Fruit fly (Drosophila melanogaster) whole organism, embryonic: ENCODE results near the gene CG9630.
A peak's percentile ranks its signal among the peaks of the same experiment; 100 is the strongest.

Source experiments
- Awh ChIP-seq: fragments of 200-800 bp; sonication (Bioruptor generic); IDR thresholded peaks from 2 replicates; pipeline ENCODE4, ENCODE4 v1.3.6; 2022; ENCODE audit warnings: missing biosample characterization, missing genetic modification characterization
- CG1024 ChIP-seq: fragments of 200-800 bp; sonication (Bioruptor generic); IDR thresholded peaks from 2 replicates; pipeline ENCODE4 v1.3.6; 2022; ENCODE audit warnings: missing biosample characterization, missing genetic modification characterization
- CG10366 ChIP-seq: fragments of 200-800 bp; sonication (Bioruptor generic); IDR thresholded peaks from 2 replicates; pipeline ENCODE4 v1.3.6; 2022; ENCODE audit warnings: missing biosample characterization, missing genetic modification characterization
- CG12155 ChIP-seq: fragments of 200-800 bp; sonication (Bioruptor generic); optimal IDR thresholded peaks from 3 replicates; lab custom pipeline; 2016; ENCODE audit warnings: missing biosample characterization, missing genetic modification characterization
- CG12236 ChIP-seq: fragments of 200-800 bp; sonication (Bioruptor generic); optimal IDR thresholded peaks from 2 replicates; lab custom pipeline; 2016; ENCODE audit warnings: missing biosample characterization, missing genetic modification characterization
- CG12769 ChIP-seq: fragments of 200-800 bp; sonication (Bioruptor generic); optimal IDR thresholded peaks from 2 replicates; lab custom pipeline; 2019; ENCODE audit warnings: missing biosample characterization, mild to moderate bottlenecking, missing genetic modification characterization, moderate library complexity
- CG13624 ChIP-seq: fragments of 200-800 bp; sonication (Bioruptor generic); optimal IDR thresholded peaks from 2 replicates; lab custom pipeline; 2016; ENCODE audit warnings: missing biosample characterization, missing genetic modification characterization
- CG15696 ChIP-seq: fragments of 200-800 bp; sonication (Bioruptor generic); optimal IDR thresholded peaks from 2 replicates; lab custom pipeline; 2019; ENCODE audit warnings: missing biosample characterization, mild to moderate bottlenecking, missing genetic modification characterization, moderate library complexity
- CG1602 ChIP-seq: fragments of 200-800 bp; sonication (Bioruptor generic); optimal IDR thresholded peaks from 3 replicates; lab custom pipeline; 2016; ENCODE audit warnings: missing biosample characterization, missing genetic modification characterization
- CG17829 ChIP-seq: fragments of 200-800 bp; optimal IDR thresholded peaks from 2 replicates; lab custom pipeline; 2019; ENCODE audit warnings: missing biosample characterization, mild to moderate bottlenecking, missing genetic modification characterization, moderate library complexity
- CG3065 ChIP-seq: fragments of 200-800 bp; sonication (Bioruptor generic); optimal IDR thresholded peaks from 2 replicates; lab custom pipeline; 2016; ENCODE audit warnings: missing biosample characterization, missing genetic modification characterization
- CG4282 ChIP-seq: fragments of 200-800 bp; sonication (Bioruptor generic); optimal IDR thresholded peaks from 2 replicates; lab custom pipeline; 2016; ENCODE audit warnings: missing biosample characterization, missing genetic modification characterization
- CG43689 ChIP-seq: fragments of 200-800 bp; sonication (Bioruptor generic); IDR thresholded peaks from 2 replicates; pipeline ENCODE4 v1.3.6; 2022; ENCODE audit warnings: missing biosample characterization, missing genetic modification characterization
- CG4617 ChIP-seq: fragments of 200-800 bp; sonication (Bioruptor generic); optimal IDR thresholded peaks from 3 replicates; lab custom pipeline; 2016; ENCODE audit warnings: missing biosample characterization, missing genetic modification characterization, borderline replicate concordance
- CG7786 ChIP-seq: fragments of 200-800 bp; sonication (Bioruptor generic); optimal IDR thresholded peaks from 2 replicates; lab custom pipeline; 2016; ENCODE audit warnings: missing biosample characterization, missing genetic modification characterization
- D ChIP-seq, 2 experiments: fragments of 200-800 bp in 1 of 2; fragments of >200 bp in 1 of 2; sonication (Bioruptor generic) in 1 of 2; optimal IDR thresholded peaks; 2 replicates in 1 of 2; 3 replicates in 1 of 2; lab custom pipeline; 2017; ENCODE audit warnings: mild to moderate bottlenecking in 1 of 2, missing biosample characterization in 1 of 2, missing genetic modification characterization in 1 of 2, missing genetic modification reagents in 1 of 2
- Dfd ChIP-seq, 2 experiments: fragments of >200 bp; optimal IDR thresholded peaks; 2 replicates each; lab custom pipeline; 2017; ENCODE audit warnings: missing biosample characterization in 2 of 2, missing genetic modification characterization in 2 of 2
- Doc2 ChIP-seq: fragments of 200-800 bp; sonication (Bioruptor generic); IDR thresholded peaks from 2 replicates; pipeline ENCODE4 v1.3.6; 2022; ENCODE audit warnings: missing biosample characterization, missing genetic modification characterization
- Elba2 ChIP-seq: fragments of 200-800 bp; sonication (Bioruptor generic); optimal IDR thresholded peaks from 3 replicates; lab custom pipeline; 2016; ENCODE audit warnings: missing biosample characterization, missing genetic modification characterization
- Fer1 ChIP-seq: fragments of 200-800 bp; sonication (Bioruptor generic); optimal IDR thresholded peaks from 2 replicates; lab custom pipeline; 2017; ENCODE audit warnings: missing biosample characterization, mild to moderate bottlenecking, missing genetic modification characterization
- Gug ChIP-seq: fragments of 200-800 bp; sonication (Bioruptor generic); IDR thresholded peaks from 4 replicates; pipeline ENCODE4 v1.3.6; 2022; ENCODE audit warnings: missing biosample characterization, missing genetic modification characterization
- Hr39 ChIP-seq: fragments of >200 bp; optimal IDR thresholded peaks from 2 replicates; lab custom pipeline; 2017
- Kr ChIP-seq: fragments of 200-800 bp; sonication (Bioruptor generic); optimal IDR thresholded peaks from 2 replicates; lab custom pipeline; 2017; ENCODE audit warnings: missing biosample characterization, mild to moderate bottlenecking, missing genetic modification characterization
- Lhr ChIP-seq: fragments of 200-800 bp; sonication (Bioruptor generic); optimal IDR thresholded peaks from 3 replicates; lab custom pipeline; 2017; ENCODE audit warnings: mild to moderate bottlenecking, missing biosample characterization, missing genetic modification reagents, missing genetic modification characterization
- Nf-YB ChIP-seq: fragments of 200-800 bp; sonication (Bioruptor generic); optimal IDR thresholded peaks from 3 replicates; lab custom pipeline; 2019; ENCODE audit warnings: missing biosample characterization, mild to moderate bottlenecking, missing genetic modification characterization, moderate library complexity
- Rfx ChIP-seq: fragments of 200-800 bp; sonication (Bioruptor generic); IDR thresholded peaks from 2 replicates; pipeline ENCODE4 v1.3.6; 2022; ENCODE audit warnings: missing biosample characterization, missing genetic modification characterization
- Sox100B ChIP-seq: fragments of 200-800 bp; sonication (Bioruptor generic); optimal IDR thresholded peaks from 3 replicates; lab custom pipeline; 2018; ENCODE audit warnings: missing biosample characterization, mild to moderate bottlenecking, missing genetic modification characterization
- Ssrp ChIP-seq: fragments of 200-800 bp; sonication (Bioruptor generic); optimal IDR thresholded peaks from 2 replicates; lab custom pipeline; 2018; ENCODE audit warnings: missing biosample characterization, mild to moderate bottlenecking, missing genetic modification characterization, moderate library complexity
- Stat92E ChIP-seq, 3 experiments: fragments of >200 bp in 2 of 3; fragments of 200-800 bp in 1 of 3; sonication (Bioruptor generic) in 1 of 3; optimal IDR thresholded peaks; 2 replicates each; lab custom pipeline; 2017 to 2019; ENCODE audit warnings: missing biosample characterization in 3 of 3, missing genetic modification characterization in 3 of 3, mild to moderate bottlenecking in 1 of 3, moderate library complexity in 1 of 3
- TFAM ChIP-seq: fragments of 200-800 bp; sonication (Bioruptor generic); optimal IDR thresholded peaks from 2 replicates; lab custom pipeline; 2017; ENCODE audit warnings: missing biosample characterization, missing genetic modification characterization, inconsistent platforms
- ac ChIP-seq: fragments of 200-800 bp; sonication (Bioruptor generic); optimal IDR thresholded peaks from 3 replicates; lab custom pipeline; 2017; ENCODE audit warnings: missing biosample characterization, mild to moderate bottlenecking, missing genetic modification characterization
- ash1 ChIP-seq: fragments of 200-800 bp; sonication (Bioruptor generic); optimal IDR thresholded peaks from 2 replicates; lab custom pipeline; 2018; ENCODE audit warnings: missing biosample characterization, mild to moderate bottlenecking, missing genetic modification characterization
- chm ChIP-seq: fragments of 200-800 bp; sonication (Bioruptor generic); IDR thresholded peaks from 2 replicates; pipeline ENCODE4 v1.3.6; 2022; ENCODE audit warnings: missing biosample characterization, missing genetic modification characterization
- fd96Cb ChIP-seq: fragments of 200-800 bp; sonication (Bioruptor generic); optimal IDR thresholded peaks from 2 replicates; lab custom pipeline; 2018; ENCODE audit warnings: missing biosample characterization, mild to moderate bottlenecking, missing genetic modification characterization, moderate library complexity
- ken ChIP-seq: fragments of 200-800 bp; sonication (Bioruptor generic); IDR thresholded peaks from 3 replicates; pipeline ENCODE4 v1.3.6; 2022; ENCODE audit warnings: missing biosample characterization, missing genetic modification characterization
- lmd ChIP-seq: fragments of 200-800 bp; sonication (Bioruptor generic); IDR thresholded peaks from 2 replicates; pipeline ENCODE4 v1.3.6; 2022; ENCODE audit warnings: missing biosample characterization, missing genetic modification characterization
- mld ChIP-seq: fragments of 200-800 bp; sonication (Bioruptor generic); IDR thresholded peaks from 3 replicates; pipeline ENCODE4 v1.3.6; 2022; ENCODE audit warnings: missing biosample characterization, missing genetic modification characterization; ENCODE audit not compliant: partially characterized antibody
- otp ChIP-seq: fragments of 200-800 bp; sonication (Bioruptor generic); IDR thresholded peaks from 3 replicates; pipeline ENCODE4, ENCODE4 v1.3.6; 2022; ENCODE audit warnings: missing biosample characterization, missing genetic modification characterization
- pb ChIP-seq: fragments of 200-800 bp; sonication (Bioruptor generic); optimal IDR thresholded peaks from 3 replicates; lab custom pipeline; 2016; ENCODE audit warnings: missing biosample characterization, missing genetic modification characterization
- psq ChIP-seq: fragments of 200-800 bp; sonication (Bioruptor generic); optimal IDR thresholded peaks from 2 replicates; lab custom pipeline; 2017; ENCODE audit warnings: missing biosample characterization, missing genetic modification characterization
- row ChIP-seq: fragments of 200-800 bp; sonication (Bioruptor generic); IDR thresholded peaks from 3 replicates; pipeline ENCODE4 v1.3.6; 2022; ENCODE audit warnings: missing biosample characterization, missing genetic modification characterization
- stwl ChIP-seq: fragments of 200-800 bp; sonication (Bioruptor generic); optimal IDR thresholded peaks from 3 replicates; lab custom pipeline; 2018; ENCODE audit warnings: missing biosample characterization, mild to moderate bottlenecking, missing genetic modification characterization, moderate library complexity
- tin ChIP-seq: fragments of 200-800 bp; sonication (Bioruptor generic); optimal IDR thresholded peaks from 3 replicates; lab custom pipeline; 2016; ENCODE audit warnings: missing biosample characterization, missing genetic modification characterization
- toy ChIP-seq: fragments of 200-800 bp; sonication (Bioruptor generic); IDR thresholded peaks from 2 replicates; pipeline ENCODE4 v1.3.6; 2022; ENCODE audit warnings: missing biosample characterization, missing genetic modification characterization
- tup ChIP-seq: fragments of 200-800 bp; sonication (Bioruptor generic); optimal IDR thresholded peaks from 2 replicates; lab custom pipeline; 2016; ENCODE audit warnings: missing biosample characterization, mild to moderate bottlenecking, missing genetic modification characterization, moderate library complexity
- unc-4 ChIP-seq: fragments of 200-800 bp; sonication (Bioruptor generic); IDR thresholded peaks from 2 replicates; pipeline ENCODE4 v1.3.6; 2022; ENCODE audit warnings: missing biosample characterization, missing genetic modification characterization; ENCODE audit not compliant: partially characterized antibody
- zfh1 ChIP-seq: fragments of 200-800 bp; sonication (Bioruptor generic); IDR thresholded peaks from 3 replicates; pipeline ENCODE4 v1.3.6; 2022; ENCODE audit warnings: missing biosample characterization, missing genetic modification characterization

Gene CG9630

DNA sequence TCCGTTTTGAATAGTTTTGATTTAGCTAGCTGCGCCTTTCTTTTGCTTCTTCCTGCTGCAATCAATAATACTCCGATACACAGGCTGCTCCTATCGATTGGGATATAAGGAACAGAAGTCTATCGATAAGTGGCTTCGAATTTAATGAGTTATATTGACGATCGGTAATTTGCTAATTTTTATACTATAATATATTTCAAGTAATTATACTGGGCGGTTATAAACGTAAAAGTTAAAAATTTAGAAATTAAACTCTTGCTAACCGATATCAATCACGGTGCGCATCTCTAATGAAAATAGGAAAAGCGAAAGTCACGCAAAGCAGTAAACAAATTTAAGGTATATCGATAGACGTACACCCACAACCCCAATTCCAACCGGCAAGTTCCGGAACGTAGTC is 26.0 kb downstream of the CG9630 start, which contains the start of the genes CG9636, CG18749 and CG33722 (continued):
- TF ChIP-seq Sox100B (GFP tag; lab: Kevin White, UChicago) (peak; percentile 70), row (GFP tag; lab: Robert Waterston, UW) (peak; percentile 90), CG4617 (GFP tag; lab: Kevin White, UChicago) (peak; percentile 73), tin (GFP tag; lab: Kevin White, UChicago) (peak; percentile 82), Ssrp (tag; lab: Kevin White, UChicago) (peak; percentile 53), TFAM (GFP tag; lab: Kevin White, UChicago) (no peak), Nf-YB (GFP tag; lab: Kevin White, UChicago) (peak; percentile 41), lmd (GFP tag; lab: Robert Waterston, UW) (peak; percentile 62), Hr39 (lab: Kevin White, UChicago) (no peak), CG13624 (GFP tag; lab: Kevin White, UChicago) (peak; percentile 31), CG3065 (GFP tag; lab: Kevin White, UChicago) (peak; percentile 24), unc-4 (GFP tag; lab: Robert Waterston, UW) (peak; percentile 97), pb (GFP tag; lab: Kevin White, UChicago) (no peak), Elba2 (peak; percentile 42), Fer1 (GFP tag; lab: Kevin White, UChicago) (peak; percentile 74), ash1 (GFP tag; lab: Kevin White, UChicago) (no peak), CG4282 (GFP tag; lab: Kevin White, UChicago) (no peak), otp (0 out of 3 replicates have a peak, but pooled peaks have one; percentile 46), CG15696 (tag; lab: Kevin White, UChicago) (peak; percentile 53), CG10366 (GFP tag; lab: Robert Waterston, UW) (peak; percentile 39; the same call in 1 of the 2 replicates), CG43689 (no peak), ac (GFP tag; lab: Kevin White, UChicago) (no peak), CG17829 (peak; percentile 82), stwl (tag; lab: Kevin White, UChicago) (peak; percentile 94), mld (GFP tag; lab: Robert Waterston, UW) (peak; percentile 90), Dfd (GFP tag; optimal IDR thresholded peaks at IDR 0.05; lab: Kevin White, UChicago) (no peak), CG1602 (GFP tag; lab: Kevin White, UChicago) (peak; percentile 65), CG12155 (peak; percentile 74), chm (GFP tag; lab: Robert Waterston, UW) (no peak; the same call in 1 of the 2 replicates), Lhr (GFP tag; lab: Kevin White, UChicago) (peak; percentile 56), toy (GFP tag; lab: Robert Waterston, UW) (no peak), CG7786 (GFP tag; lab: Kevin White, UChicago) (no peak), Kr (GFP tag; lab: Kevin White, UChicago) (no peak), Doc2 (no peak), ken (GFP tag; lab: Robert Waterston, UW) (0 out of 3 replicates have a peak, but pooled peaks have one; percentile 42), Rfx (GFP tag; lab: Robert Waterston, UW) (peak; percentile 71), CG12769 (tag; lab: Kevin White, UChicago) (peak; percentile 46), tup (GFP tag; lab: Kevin White, UChicago) (peak; percentile 42), CG1024 (GFP tag; lab: Robert Waterston, UW) (peak; percentile 18; the same call in 1 of the 2 replicates), D (optimal IDR thresholded peaks at IDR 0.05; lab: Kevin White, UChicago) (no peak), D (GFP tag; optimal IDR thresholded peaks at IDR 0.05; lab: Kevin White, UChicago) (peak; percentile 10), Awh (GFP tag; lab: Robert Waterston, UW) (peak; percentile 66; the same call in 1 of the 2 replicates), fd96Cb (tag; lab: Kevin White, UChicago) (peak; percentile 37), Stat92E (GFP tag; optimal IDR thresholded peaks at IDR 0.05; lab: Kevin White, UChicago) (peak in 1 of 3 experiments; percentile 74), Gug (GFP tag; lab: Robert Waterston, UW) (0 out of 4 replicates have a peak, but pooled peaks have one; percentile 31), CG12236 (GFP tag; lab: Kevin White, UChicago) (no peak), psq (peak; percentile 43), zfh1 (peak; percentile 37; the same call in 1 of the 3 replicates)
